Worm (Caenorhabditis elegans) whole organism, early embryonic: ENCODE results near the gene oac-29.

ENCODE experiments used
- B0310.2 ChIP-seq: sonication (generic microtip); optimal IDR thresholded peaks from 2 replicates; lab custom pipeline; 2016; ENCODE audit warnings: mild to moderate bottlenecking, missing genetic modification characterization, missing compliant biosample characterization
- F13C5.2 ChIP-seq: sonication (generic microtip); optimal IDR thresholded peaks from 2 replicates; lab custom pipeline; 2017; ENCODE audit warnings: mild to moderate bottlenecking, missing genetic modification characterization, inconsistent platforms, missing compliant biosample characterization
- ama-1 ChIP-seq: fragments of 150-350 bp; optimal IDR thresholded peaks from 2 replicates; lab custom pipeline; 2014
- ceh-13 ChIP-seq: fragments of 200-800 bp; sonication (Bioruptor generic); optimal IDR thresholded peaks from 2 replicates; lab custom pipeline; 2018; ENCODE audit warnings: mild to moderate bottlenecking, missing genetic modification characterization, missing compliant biosample characterization
- hmbx-1 ChIP-seq: sonication (generic microtip); optimal IDR thresholded peaks from 2 replicates; lab custom pipeline; 2016; ENCODE audit warnings: mild to moderate bottlenecking, missing genetic modification characterization, missing compliant biosample characterization
- hnd-1 ChIP-seq: sonication (generic microtip); optimal IDR thresholded peaks from 2 replicates; lab custom pipeline; 2016; ENCODE audit warnings: missing genetic modification characterization, missing compliant biosample characterization
- pes-1 ChIP-seq: fragments of 200-800 bp; sonication (Bioruptor generic); IDR thresholded peaks from 2 replicates; pipeline ENCODE4 v1.3.6; 2022; ENCODE audit warnings: missing genetic modification reagents, missing genetic modification characterization, missing compliant biosample characterization
- scrt-1 ChIP-seq: fragments of 200-800 bp; sonication (Bioruptor generic); IDR thresholded peaks from 2 replicates; pipeline ENCODE4 v1.3.6; 2022; ENCODE audit warnings: missing genetic modification characterization, missing compliant biosample characterization
- sea-1 ChIP-seq: fragments of 200-800 bp; sonication (Bioruptor generic); conservative IDR thresholded peaks from 2 replicates; pipeline ENCODE4 v1.3.6; 2022; ENCODE audit warnings: missing genetic modification characterization, missing compliant biosample characterization
- tra-4 ChIP-seq: sonication (generic microtip); optimal IDR thresholded peaks from 2 replicates; lab custom pipeline; 2017; ENCODE audit warnings: missing genetic modification characterization, missing compliant biosample characterization

DNA sequence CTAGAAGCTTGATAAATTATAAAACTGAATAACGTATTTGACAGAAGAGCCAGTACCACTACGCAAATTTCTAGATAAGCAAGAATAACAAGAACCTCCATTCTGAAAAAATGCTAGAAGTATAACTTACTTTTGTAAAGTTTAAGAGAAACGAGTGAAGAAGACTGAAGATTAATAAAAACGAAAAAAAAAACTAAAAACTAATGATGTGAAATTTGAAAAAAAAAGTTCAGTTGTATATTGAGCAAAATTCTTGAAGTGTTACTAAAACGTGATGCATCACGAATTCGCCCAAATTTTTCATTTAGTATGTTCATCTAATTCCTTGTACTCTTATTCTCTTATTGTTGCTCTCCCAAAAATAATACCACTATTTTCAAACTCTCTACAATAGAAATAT lies 41.7 kb upstream of the oac-29 start, which contains the start of gene ZC190.6:
- TF ChIP-seq ama-1 (lab: Kevin White, UChicago): no peak
- TF ChIP-seq sea-1 (GFP tag; lab: Robert Waterston, UW): no peak
- no peak for TF ChIP-seq hnd-1 (tag; lab: Kevin White, UChicago)
- no peak for TF ChIP-seq F13C5.2 (tag; lab: Kevin White, UChicago)
- TF ChIP-seq tra-4 (tag; lab: Kevin White, UChicago): no peak
- TF ChIP-seq B0310.2 (tag; lab: Kevin White, UChicago): no peak
- TF ChIP-seq ceh-13 (GFP tag; lab: Kevin White, UChicago): no peak
- no peak for TF ChIP-seq pes-1 (GFP tag; lab: Robert Waterston, UW)
- TF ChIP-seq scrt-1 (GFP tag; lab: Robert Waterston, UW): no peak
- no peak for TF ChIP-seq hmbx-1
